Worm (Caenorhabditis elegans) whole organism, L4 larva: Measurements from ENCODE around the gene hmg-5.

Experiments
- D1046.2 ChIP-seq: fragments of 200-800 bp; sonication (Bioruptor generic); IDR thresholded peaks from 2 replicates; pipeline ENCODE4 v1.3.6; 2022; ENCODE audit warnings: missing genetic modification characterization, missing compliant biosample characterization
- F37D6.2 ChIP-seq: sonication (generic microtip); optimal IDR thresholded peaks from 2 replicates; lab custom pipeline; 2016; ENCODE audit warnings: mild to moderate bottlenecking, missing genetic modification characterization, missing compliant biosample characterization
- T20F7.1 ChIP-seq: fragments of 200-800 bp; sonication (Bioruptor generic); optimal IDR thresholded peaks from 2 replicates; lab custom pipeline; 2018; ENCODE audit warnings: mild to moderate bottlenecking, missing genetic modification characterization, missing compliant biosample characterization
- Y105C5A.15 ChIP-seq: fragments of 200-800 bp; sonication (Bioruptor generic); IDR thresholded peaks from 2 replicates; pipeline ENCODE4 v1.3.6; 2022; ENCODE audit warnings: missing genetic modification characterization, missing compliant biosample characterization
- Y5F2A.4 ChIP-seq: fragments of 200-800 bp; sonication (Bioruptor generic); optimal IDR thresholded peaks from 2 replicates; lab custom pipeline; 2018; ENCODE audit warnings: mild to moderate bottlenecking, missing genetic modification characterization, missing compliant biosample characterization
- aha-1 ChIP-seq: fragments of 150-350 bp; peaks from one replicate; lab custom pipeline; 2014; ENCODE audit warnings: missing biosample characterization, missing genetic modification characterization
- ceh-82 ChIP-seq: sonication (generic microtip); optimal IDR thresholded peaks from 2 replicates; lab custom pipeline; 2017; ENCODE audit warnings: missing biosample characterization, missing genetic modification characterization
- ces-1 ChIP-seq: fragments of 150-350 bp; sonication (generic microtip); optimal IDR thresholded peaks from 4 replicates; lab custom pipeline; 2014; ENCODE audit warnings: missing biosample characterization, missing genetic modification reagents, missing genetic modification characterization
- ctbp-1 ChIP-seq: fragments of 200-800 bp; sonication (Bioruptor generic); IDR thresholded peaks from 2 replicates; pipeline ENCODE4 v1.3.6; 2022; ENCODE audit warnings: missing genetic modification reagents, missing genetic modification characterization, missing compliant biosample characterization
- daf-12 ChIP-seq: fragments of 150-350 bp; optimal IDR thresholded peaks from 2 replicates; lab custom pipeline; 2014; ENCODE audit warnings: missing biosample characterization, missing genetic modification reagents, missing genetic modification characterization
- daf-8 ChIP-seq: fragments of 200-800 bp; sonication (Bioruptor generic); IDR thresholded peaks from 2 replicates; pipeline ENCODE4 v1.3.6; 2022; ENCODE audit warnings: missing genetic modification characterization, missing compliant biosample characterization
- dmd-8 ChIP-seq: fragments of 200-800 bp; sonication (Bioruptor generic); IDR thresholded peaks from 2 replicates; pipeline ENCODE4 v1.3.6; 2022; ENCODE audit warnings: missing genetic modification characterization, missing compliant biosample characterization
- egl-43 ChIP-seq: fragments of 200-800 bp; sonication (Bioruptor generic); IDR thresholded peaks from 2 replicates; pipeline ENCODE4 v1.3.6; 2022; ENCODE audit warnings: missing genetic modification reagents, missing genetic modification characterization, missing compliant biosample characterization
- fkh-10 ChIP-seq: fragments of 150-350 bp; optimal IDR thresholded peaks from 2 replicates; lab custom pipeline; 2014; ENCODE audit warnings: missing biosample characterization, missing genetic modification reagents, missing genetic modification characterization
- hlh-11 ChIP-seq: fragments of 200-800 bp; sonication (Bioruptor generic); optimal IDR thresholded peaks from 2 replicates; lab custom pipeline; 2018; ENCODE audit warnings: mild to moderate bottlenecking, missing genetic modification characterization, missing compliant biosample characterization
- hlh-30 ChIP-seq: sonication (generic microtip); optimal IDR thresholded peaks from 2 replicates; lab custom pipeline; 2017; ENCODE audit warnings: antibody characterized with exemption, mild to moderate bottlenecking, missing genetic modification characterization, missing compliant biosample characterization; ENCODE audit not compliant: insufficient read depth
- hmg-1.1 ChIP-seq: fragments of 200-800 bp; sonication (Bioruptor generic); IDR thresholded peaks from 2 replicates; pipeline ENCODE4 v1.3.6; 2022; ENCODE audit warnings: missing genetic modification reagents, missing genetic modification characterization, missing compliant biosample characterization
- lir-3 ChIP-seq: sonication (generic microtip); optimal IDR thresholded peaks from 2 replicates; lab custom pipeline; 2016; ENCODE audit warnings: mild to moderate bottlenecking, missing genetic modification characterization, missing compliant biosample characterization
- lsy-2 ChIP-seq, 2 experiments: fragments of 150-350 bp in 1 of 2; sonication (generic microtip) in 1 of 2; optimal IDR thresholded peaks; 2 replicates each; lab custom pipeline; 2014 to 2017; ENCODE audit warnings: missing biosample characterization in 2 of 2, missing genetic modification characterization in 2 of 2
- madf-9 ChIP-seq: fragments of 200-800 bp; sonication (Bioruptor generic); conservative IDR thresholded peaks from 2 replicates; pipeline ENCODE4 v1.3.6; 2022; ENCODE audit warnings: missing genetic modification reagents, missing genetic modification characterization, missing compliant biosample characterization
- mdt-29 ChIP-seq: fragments of 200-800 bp; sonication (Bioruptor generic); IDR thresholded peaks from 2 replicates; pipeline ENCODE4 v1.3.6; 2022; ENCODE audit warnings: missing genetic modification reagents, missing genetic modification characterization, missing compliant biosample characterization
- mxl-2 ChIP-seq: fragments of 200-800 bp; sonication (Bioruptor generic); conservative IDR thresholded peaks from 2 replicates; pipeline ENCODE4 v1.3.6; 2022; ENCODE audit warnings: missing genetic modification reagents, missing genetic modification characterization, missing compliant biosample characterization
- nhr-102 ChIP-seq: sonication (generic microtip); optimal IDR thresholded peaks from 2 replicates; lab custom pipeline; 2016; ENCODE audit warnings: mild to moderate bottlenecking, missing genetic modification characterization, moderate library complexity, missing compliant biosample characterization
- nhr-111 ChIP-seq: fragments of 200-800 bp; sonication (Bioruptor generic); optimal IDR thresholded peaks from 2 replicates; lab custom pipeline; 2018; ENCODE audit warnings: mild to moderate bottlenecking, missing genetic modification characterization, missing compliant biosample characterization
- nhr-25 ChIP-seq: sonication (generic microtip); optimal IDR thresholded peaks from 2 replicates; lab custom pipeline; 2017; ENCODE audit warnings: missing genetic modification characterization, mild to moderate bottlenecking, missing compliant biosample characterization, antibody characterized with exemption, moderate library complexity, borderline replicate concordance; ENCODE audit not compliant: insufficient read depth
- nhr-28 ChIP-seq: fragments of 150-350 bp; optimal IDR thresholded peaks from 2 replicates; lab custom pipeline; 2014; ENCODE audit warnings: missing biosample characterization, missing genetic modification characterization
- nhr-41 ChIP-seq: fragments of 200-800 bp; sonication (Bioruptor generic); IDR thresholded peaks from 2 replicates; pipeline ENCODE4 v1.3.6; 2022; ENCODE audit warnings: missing genetic modification reagents, missing genetic modification characterization, missing compliant biosample characterization
- nhr-42 ChIP-seq: fragments of 200-800 bp; sonication (Bioruptor generic); IDR thresholded peaks from 2 replicates; pipeline ENCODE4 v1.3.6; 2022; ENCODE audit warnings: missing genetic modification characterization, missing compliant biosample characterization
- nhr-6 ChIP-seq: fragments of 150-350 bp; optimal IDR thresholded peaks from 2 replicates; lab custom pipeline; 2014; ENCODE audit warnings: missing biosample characterization, missing genetic modification characterization
- nhr-76 ChIP-seq: fragments of 150-350 bp; optimal IDR thresholded peaks from 2 replicates; lab custom pipeline; 2014; ENCODE audit warnings: missing biosample characterization, missing genetic modification characterization
- nhr-77 ChIP-seq: fragments of 150-350 bp; optimal IDR thresholded peaks from 2 replicates; lab custom pipeline; 2014; ENCODE audit warnings: missing biosample characterization, missing genetic modification characterization
- pha-4 ChIP-seq, 2 experiments: fragments of 150-350 bp in 1 of 2; fragments of 200-800 bp in 1 of 2; sonication (Bioruptor generic) in 1 of 2; IDR thresholded peaks in 1 of 2; optimal IDR thresholded peaks in 1 of 2; 2 replicates each; pipeline versions ENCODE4 v1.3.6 to Lab custom; 2014 to 2022; ENCODE audit warnings: missing genetic modification characterization in 2 of 2, missing genetic modification reagents in 2 of 2, missing biosample characterization in 1 of 2, missing compliant biosample characterization in 1 of 2
- php-3 ChIP-seq: fragments of 200-800 bp; sonication (Bioruptor generic); IDR thresholded peaks from 2 replicates; pipeline ENCODE4 v1.3.6; 2022; ENCODE audit warnings: missing genetic modification reagents, missing genetic modification characterization, missing compliant biosample characterization
- saeg-2 ChIP-seq: fragments of 200-800 bp; sonication (Bioruptor generic); IDR thresholded peaks from 2 replicates; pipeline ENCODE4 v1.3.6; 2022; ENCODE audit warnings: missing genetic modification reagents, missing genetic modification characterization, missing compliant biosample characterization
- set-16 ChIP-seq: fragments of 200-800 bp; sonication (Bioruptor generic); IDR thresholded peaks from 2 replicates; pipeline ENCODE4 v1.3.6; 2022; ENCODE audit warnings: missing genetic modification reagents, missing genetic modification characterization, missing compliant biosample characterization
- snpc-1.2 ChIP-seq: fragments of 200-800 bp; sonication (Bioruptor generic); IDR thresholded peaks from 2 replicates; pipeline ENCODE4 v1.3.6; 2022; ENCODE audit warnings: missing genetic modification reagents, missing genetic modification characterization, missing compliant biosample characterization
- spr-1 ChIP-seq: sonication (generic microtip); optimal IDR thresholded peaks from 2 replicates; lab custom pipeline; 2016; ENCODE audit warnings: mild to moderate bottlenecking, missing genetic modification characterization, missing compliant biosample characterization
- tra-1 ChIP-seq: fragments of 200-800 bp; sonication (Bioruptor generic); IDR thresholded peaks from 2 replicates; pipeline ENCODE4 v1.3.6; 2022; ENCODE audit warnings: missing genetic modification reagents, missing genetic modification characterization, missing compliant biosample characterization
- unc-130 ChIP-seq: sonication (generic microtip); optimal IDR thresholded peaks from 2 replicates; lab custom pipeline; 2016; ENCODE audit warnings: missing genetic modification reagents, missing genetic modification characterization, missing compliant biosample characterization
- unc-62 ChIP-seq, 3 experiments: fragments of 150-350 bp in 1 of 3; sonication (generic microtip); optimal IDR thresholded peaks in 2 of 3; peaks in 1 of 3; 1 replicate in 1 of 3; 2 replicates in 2 of 3; lab custom pipeline; 2014 to 2017; ENCODE audit warnings: missing biosample characterization in 3 of 3, missing genetic modification characterization in 3 of 3, missing genetic modification reagents in 3 of 3, missing genotype in 1 of 3
- vab-7 ChIP-seq: fragments of 200-800 bp; sonication (Bioruptor generic); IDR thresholded peaks from 2 replicates; pipeline ENCODE4 v1.3.6; 2022; ENCODE audit warnings: missing genetic modification reagents, missing genetic modification characterization, missing compliant biosample characterization
- zfp-2 ChIP-seq: sonication (generic microtip); optimal IDR thresholded peaks from 2 replicates; lab custom pipeline; 2016; ENCODE audit warnings: mild to moderate bottlenecking, missing genetic modification characterization, missing compliant biosample characterization
- zip-2 ChIP-seq: fragments of 150-350 bp; optimal IDR thresholded peaks from 2 replicates; lab custom pipeline; 2014; ENCODE audit warnings: missing biosample characterization, missing genetic modification characterization
- ztf-11 ChIP-seq: fragments of 150-350 bp; optimal IDR thresholded peaks from 2 replicates; lab custom pipeline; 2014; ENCODE audit warnings: missing biosample characterization, missing genetic modification characterization

The hmg-5 gene

DNA sequence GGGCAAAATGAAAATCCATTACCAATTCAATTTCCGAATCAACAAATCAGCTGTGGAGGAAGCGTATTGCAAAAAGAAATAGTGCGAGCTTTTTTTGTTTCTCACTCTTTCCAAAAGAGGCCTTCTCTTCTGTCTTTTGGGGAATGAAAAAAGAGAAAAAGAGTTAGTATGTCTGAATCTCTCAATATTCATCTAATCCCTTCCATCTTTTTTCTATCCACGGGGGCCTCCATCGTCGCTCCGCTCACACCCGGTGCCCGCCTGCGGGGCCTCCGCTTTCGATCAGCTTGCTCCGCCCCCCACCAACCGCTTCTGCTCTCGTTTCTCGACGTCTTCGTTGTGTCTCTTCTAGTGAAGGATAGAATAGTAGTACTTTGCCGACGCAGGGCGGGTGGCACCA, 26.8 kb downstream of the hmg-5 start (continued):
- TF ChIP-seq madf-9 (GFP tag; lab: Robert Waterston, UW): no peak
- TF ChIP-seq daf-8 (GFP tag; lab: Robert Waterston, UW): no peak
- TF ChIP-seq vab-7 (GFP tag; lab: Robert Waterston, UW): no peak
- TF ChIP-seq daf-12 (tag; lab: Kevin White, UChicago): no peak
- no peak for TF ChIP-seq D1046.2 (GFP tag; lab: Robert Waterston, UW)
- no peak for TF ChIP-seq ces-1 (GFP tag; lab: Kevin White, UChicago)
- no peak for TF ChIP-seq Y5F2A.4
- TF ChIP-seq aha-1 (tag; lab: Kevin White, UChicago): no peak
- TF ChIP-seq hlh-11: peak; percentile 4
- TF ChIP-seq nhr-102 (tag; lab: Kevin White, UChicago): no peak
- TF ChIP-seq Y105C5A.15 (GFP tag; lab: Robert Waterston, UW): no peak
- peak in 1 of 2 experiments; percentile 23 for TF ChIP-seq lsy-2 (tag; optimal IDR thresholded peaks at IDR 0.05; lab: Kevin White, UChicago)
- no peak for TF ChIP-seq php-3 (GFP tag; lab: Robert Waterston, UW)
- no peak for TF ChIP-seq zip-2
- TF ChIP-seq tra-1: no peak
- no peak for TF ChIP-seq mdt-29
- no peak for TF ChIP-seq saeg-2 (GFP tag; lab: Robert Waterston, UW)
- no peak for TF ChIP-seq ztf-11
- TF ChIP-seq snpc-1.2 (GFP tag; lab: Robert Waterston, UW): no peak
- TF ChIP-seq nhr-42 (GFP tag; lab: Robert Waterston, UW): no peak
- TF ChIP-seq nhr-41 (GFP tag; lab: Robert Waterston, UW): no peak
- no peak for TF ChIP-seq nhr-25 (tag; lab: Kevin White, UChicago)
- TF ChIP-seq lir-3: no peak
- TF ChIP-seq F37D6.2 (tag; lab: Kevin White, UChicago): no peak
- peak; percentile 47; the same call in 1 of the 2 replicates for TF ChIP-seq ctbp-1 (GFP tag; lab: Robert Waterston, UW)
- TF ChIP-seq set-16: peak; percentile 93
- peak; percentile 67; the same call in 1 of the 2 replicates for TF ChIP-seq egl-43
- TF ChIP-seq pha-4 (GFP tag; IDR thresholded peaks at IDR 0.05; lab: Robert Waterston, UW): no peak
- TF ChIP-seq pha-4 (tag; optimal IDR thresholded peaks at IDR 0.05; lab: Kevin White, UChicago): no peak
- TF ChIP-seq T20F7.1: no peak
- TF ChIP-seq nhr-111: no peak
- TF ChIP-seq nhr-28 (tag; lab: Kevin White, UChicago): no peak
- no peak for TF ChIP-seq unc-130 (GFP tag; lab: Kevin White, UChicago)
- no peak for TF ChIP-seq nhr-6 (tag; lab: Kevin White, UChicago)
- TF ChIP-seq mxl-2 (GFP tag; lab: Robert Waterston, UW): no peak

DNA sequence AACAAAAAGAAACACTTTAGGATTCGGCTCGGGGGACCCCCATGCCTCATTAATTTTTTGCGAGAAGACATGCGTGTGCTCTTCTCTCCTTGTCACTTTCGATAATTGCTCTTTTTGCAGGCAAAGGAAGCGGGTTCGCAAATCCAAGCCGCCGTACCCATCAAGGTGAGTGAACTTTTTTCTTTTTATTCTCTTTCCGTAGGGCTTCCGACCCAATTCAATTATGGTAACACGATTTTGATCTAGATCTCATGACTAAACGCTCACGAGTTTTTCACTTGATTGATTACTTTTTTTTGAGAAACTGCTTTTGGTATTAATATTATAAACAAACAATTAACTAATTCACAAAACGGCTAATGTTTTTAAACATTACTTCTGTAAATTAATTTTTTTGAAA, 33.5 kb downstream of the hmg-5 start:
- no peak for TF ChIP-seq spr-1
- TF ChIP-seq fkh-10 (GFP tag; lab: Kevin White, UChicago): peak; percentile 27
- peak; percentile 48 for TF ChIP-seq ces-1 (GFP tag; lab: Kevin White, UChicago)
- peak; percentile 15 for TF ChIP-seq hlh-30 (tag; lab: Kevin White, UChicago)
- no peak for TF ChIP-seq zfp-2 (tag; lab: Kevin White, UChicago)

DNA sequence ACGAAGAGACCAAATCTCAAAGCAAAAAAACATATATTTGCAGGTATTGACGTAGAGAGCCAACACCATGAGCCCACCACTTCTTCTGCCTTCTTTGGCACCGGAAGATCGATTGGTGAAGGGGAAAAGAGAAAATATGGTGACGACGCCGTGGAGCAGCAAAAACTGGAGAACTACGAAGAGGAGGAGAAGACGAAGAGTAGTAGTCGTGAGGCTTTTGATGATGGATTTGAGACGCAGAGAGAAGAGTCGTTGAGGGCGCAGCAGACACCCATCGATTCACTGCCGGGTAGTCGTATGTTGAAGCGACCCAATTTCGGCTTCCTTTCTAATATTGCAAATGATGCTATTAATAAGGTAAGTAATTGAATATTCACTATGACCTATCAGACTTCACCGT, 34.6 kb downstream of the hmg-5 start:
- TF ChIP-seq dmd-8 (GFP tag; lab: Robert Waterston, UW): no peak
- TF ChIP-seq ceh-82 (tag; lab: Kevin White, UChicago): no peak
- TF ChIP-seq nhr-76: no peak
- TF ChIP-seq nhr-42 (GFP tag; lab: Robert Waterston, UW): no peak
- no peak for TF ChIP-seq nhr-77 (tag; lab: Kevin White, UChicago)
- TF ChIP-seq hmg-1.1 (GFP tag; lab: Robert Waterston, UW): peak; percentile 40; the same call in 1 of the 2 replicates
- peak in 1 of 2 experiments; percentile 75 for TF ChIP-seq unc-62 (GFP tag; optimal IDR thresholded peaks at IDR 0.05 in 1 of 2; lab: Kevin White, UChicago)
- no peak for TF ChIP-seq unc-62 (tag; optimal IDR thresholded peaks at IDR 0.05; lab: Kevin White, UChicago)
